Worm (Caenorhabditis elegans): ENCODE data around the gene ceh-83.

DNA sequence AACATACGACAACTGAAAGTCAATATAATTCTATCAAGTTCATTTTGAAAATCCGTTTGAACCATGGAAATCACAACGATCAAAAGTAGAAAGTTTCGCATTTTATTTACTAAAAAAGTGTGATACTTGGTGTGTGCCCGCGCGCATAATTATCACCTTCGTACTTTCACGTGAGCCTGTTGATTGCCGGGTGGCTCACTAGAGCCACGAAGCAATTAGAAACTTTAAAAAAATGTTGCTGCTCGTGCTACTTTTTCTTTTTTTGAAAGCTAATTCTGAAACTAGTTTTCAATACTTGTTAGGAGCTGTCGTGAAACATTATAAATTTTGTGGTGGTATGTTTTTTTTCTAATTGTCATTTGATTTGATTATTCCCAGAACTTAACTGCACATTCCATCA is 2.5 kb upstream of the ceh-83 start, which contains the start of the genes irld-9 and irld-33:
- TF ChIP-seq F13H6.1 (tag; optimal IDR thresholded peaks at IDR 0.05) (no peak), unc-55 (GFP tag; optimal IDR thresholded peaks at IDR 0.05) (no peak), nhr-11 (tag; optimal IDR thresholded peaks at IDR 0.05) (no peak), ceh-31 (tag; optimal IDR thresholded peaks at IDR 0.05) (no peak), Y22D7AL.16 (tag; optimal IDR thresholded peaks at IDR 0.05) (no peak), ceh-14 (tag; optimal IDR thresholded peaks at IDR 0.05) (no peak), mec-3 (tag; optimal IDR thresholded peaks at IDR 0.05; ENCODE audit: borderline replicate concordance) (no peak), ttx-3 (tag; optimal IDR thresholded peaks at IDR 0.05) (no peak)
